Fruit fly (Drosophila melanogaster) whole organism, wandering third instar larva: ENCODE data around the gene GILT3.
A peak's percentile ranks its signal among the peaks of the same experiment; 100 is the strongest.

Experiments
- Abd-B ChIP-seq: fragments of >200 bp; optimal IDR thresholded peaks from 2 replicates; lab custom pipeline; 2017; ENCODE audit warnings: missing biosample characterization, missing genetic modification characterization
- CG32264 ChIP-seq: fragments of 200-800 bp; sonication (Bioruptor generic); optimal IDR thresholded peaks from 2 replicates; lab custom pipeline; 2016; ENCODE audit warnings: missing biosample characterization, missing genetic modification characterization
- CG9705 ChIP-seq: fragments of 200-800 bp; sonication (Bioruptor generic); optimal IDR thresholded peaks from 2 replicates; lab custom pipeline; 2018; ENCODE audit warnings: missing biosample characterization, mild to moderate bottlenecking, missing genetic modification characterization
- CrebA ChIP-seq: fragments of 200-800 bp; sonication (Bioruptor generic); optimal IDR thresholded peaks from 2 replicates; lab custom pipeline; 2016; ENCODE audit warnings: missing biosample characterization, mild to moderate bottlenecking, missing genetic modification characterization, borderline replicate concordance
- Dfd ChIP-seq: fragments of >200 bp; optimal IDR thresholded peaks from 2 replicates; lab custom pipeline; 2017; ENCODE audit warnings: missing biosample characterization, missing genetic modification characterization
- GATAd ChIP-seq: sonication (Bioruptor generic); optimal IDR thresholded peaks from 2 replicates; lab custom pipeline; 2016; ENCODE audit warnings: missing biosample characterization, missing genetic modification characterization
- Hnf4 ChIP-seq: fragments of 200-800 bp; sonication (Bioruptor generic); optimal IDR thresholded peaks from 2 replicates; lab custom pipeline; 2016; ENCODE audit warnings: missing biosample characterization, mild to moderate bottlenecking, missing genetic modification characterization
- Hr83 ChIP-seq: fragments of 200-300 bp; sonication (Bioruptor generic); optimal IDR thresholded peaks from 2 replicates; lab custom pipeline; 2016; ENCODE audit warnings: missing biosample characterization, mild to moderate bottlenecking, missing genetic modification characterization, moderate library complexity; ENCODE audit not compliant: poor library complexity, severe bottlenecking
- Jra ChIP-seq: sonication (Bioruptor generic); optimal IDR thresholded peaks from 2 replicates; lab custom pipeline; 2016; ENCODE audit warnings: missing biosample characterization, missing genetic modification characterization
- Mio ChIP-seq: sonication (Bioruptor generic); optimal IDR thresholded peaks from 2 replicates; lab custom pipeline; 2016; ENCODE audit warnings: missing biosample characterization, missing genetic modification characterization
- Myc ChIP-seq: fragments of >200 bp; optimal IDR thresholded peaks from 2 replicates; lab custom pipeline; 2017
- N ChIP-seq: fragments of >200 bp; optimal IDR thresholded peaks from 2 replicates; lab custom pipeline; 2018; ENCODE audit warnings: missing biosample characterization, missing external identifiers, missing genetic modification characterization
- OdsH ChIP-seq: fragments of 200-800 bp; sonication (Bioruptor generic); optimal IDR thresholded peaks from 2 replicates; lab custom pipeline; 2016; ENCODE audit warnings: missing biosample characterization, mild to moderate bottlenecking, missing genetic modification characterization
- Rel ChIP-seq, 2 experiments: fragments of 200-800 bp; sonication (Bioruptor generic) in 1 of 2; optimal IDR thresholded peaks; 2 replicates in 1 of 2; 3 replicates in 1 of 2; lab custom pipeline; 2016 to 2019; ENCODE audit warnings: mild to moderate bottlenecking in 2 of 2, missing biosample characterization in 2 of 2, missing genetic modification characterization in 2 of 2, moderate library complexity in 1 of 2
- Sp1 ChIP-seq: fragments of 200-800 bp; sonication (Bioruptor generic); optimal IDR thresholded peaks from 3 replicates; lab custom pipeline; 2019; ENCODE audit warnings: missing biosample characterization, mild to moderate bottlenecking, missing genetic modification characterization, moderate library complexity
- Vsx2 ChIP-seq: fragments of 200-300, 225-300 bp; sonication (Bioruptor generic); optimal IDR thresholded peaks from 2 replicates; lab custom pipeline; 2018; ENCODE audit warnings: missing biosample characterization, missing genetic modification characterization; ENCODE audit not compliant: partially characterized antibody
- br ChIP-seq: fragments of 200-800 bp; sonication (Bioruptor generic); optimal IDR thresholded peaks from 2 replicates; lab custom pipeline; 2016; ENCODE audit warnings: missing biosample characterization, missing genetic modification characterization
- brk ChIP-seq: fragments of 200-800 bp; sonication (Bioruptor generic); optimal IDR thresholded peaks from 2 replicates; lab custom pipeline; 2016; ENCODE audit warnings: missing biosample characterization, mild to moderate bottlenecking, missing genetic modification characterization
- dl ChIP-seq, 2 experiments: fragments of 175-275, 200-275 bp in 1 of 2; fragments of 200-275 bp in 1 of 2; sonication (Bioruptor generic); optimal IDR thresholded peaks; lab custom pipeline; 2018; ENCODE audit warnings: mild to moderate bottlenecking in 2 of 2, missing biosample characterization in 2 of 2, missing genetic modification characterization in 2 of 2, moderate library complexity in 2 of 2; ENCODE audit not compliant: partially characterized antibody in 2 of 2, insufficient read depth in 1 of 2
- dmrt93B ChIP-seq: fragments of 200-800 bp; sonication (Bioruptor generic); optimal IDR thresholded peaks from 2 replicates; lab custom pipeline; 2018; ENCODE audit warnings: missing biosample characterization, mild to moderate bottlenecking, missing genetic modification characterization
- dsf ChIP-seq: sonication (Bioruptor generic); optimal IDR thresholded peaks from 2 replicates; lab custom pipeline; 2016; ENCODE audit warnings: missing biosample characterization, missing genetic modification characterization, borderline replicate concordance
- ey ChIP-seq: fragments of 200-800 bp; sonication (Bioruptor generic); optimal IDR thresholded peaks from 2 replicates; lab custom pipeline; 2016; ENCODE audit warnings: missing biosample characterization, missing genetic modification characterization
- foxo ChIP-seq, 2 experiments: fragments of 200-800 bp; sonication (Bioruptor generic); optimal IDR thresholded peaks; 2 replicates in 1 of 2; 3 replicates in 1 of 2; lab custom pipeline; 2016 to 2017; ENCODE audit warnings: missing biosample characterization in 2 of 2, missing genetic modification characterization in 2 of 2
- fru ChIP-seq: fragments of 200-800 bp; sonication (Bioruptor generic); optimal IDR thresholded peaks from 3 replicates; lab custom pipeline; 2016; ENCODE audit warnings: missing biosample characterization, mild to moderate bottlenecking, missing genetic modification characterization
- h ChIP-seq: fragments of 200-800 bp; sonication (Bioruptor generic); optimal IDR thresholded peaks from 3 replicates; lab custom pipeline; 2016; ENCODE audit warnings: missing biosample characterization, mild to moderate bottlenecking, missing genetic modification characterization
- jim ChIP-seq: fragments of 175-275, 200-325 bp; sonication (Bioruptor generic); optimal IDR thresholded peaks from 2 replicates; lab custom pipeline; 2016; ENCODE audit warnings: missing biosample characterization, mild to moderate bottlenecking, missing genetic modification characterization
- pan ChIP-seq: fragments of >200 bp; optimal IDR thresholded peaks from 2 replicates; lab custom pipeline; 2017
- psq ChIP-seq: fragments of 200-800 bp; sonication (Bioruptor generic); optimal IDR thresholded peaks from 3 replicates; lab custom pipeline; 2017; ENCODE audit warnings: missing biosample characterization, mild to moderate bottlenecking, missing genetic modification characterization, moderate library complexity
- rgr ChIP-seq: fragments of 200-800 bp; sonication (Bioruptor generic); optimal IDR thresholded peaks from 3 replicates; lab custom pipeline; 2016; ENCODE audit warnings: missing biosample characterization, mild to moderate bottlenecking, missing genetic modification characterization
- sage ChIP-seq: fragments of 200-800 bp; sonication (Bioruptor generic); optimal IDR thresholded peaks from 2 replicates; lab custom pipeline; 2016; ENCODE audit warnings: missing biosample characterization, mild to moderate bottlenecking, missing genetic modification characterization
- usp ChIP-seq: fragments of >200 bp; optimal IDR thresholded peaks from 2 replicates; lab custom pipeline; 2017; ENCODE audit warnings: missing biosample characterization, missing genetic modification characterization
- woc ChIP-seq: sonication (Bioruptor generic); optimal IDR thresholded peaks from 2 replicates; lab custom pipeline; 2016; ENCODE audit warnings: missing biosample characterization, mild to moderate bottlenecking, missing genetic modification characterization

GILT3 gene

dm6 chr3R:23657357-23658318, 19.5 kb upstream of the GILT3 start:
- peak; percentile 14 for TF ChIP-seq dmrt93B (GFP tag; lab: Kevin White, UChicago)
- no peak for TF ChIP-seq Myc (lab: Kevin White, UChicago)
- TF ChIP-seq woc, result no peak
- TF ChIP-seq Mio (GFP tag; lab: Kevin White, UChicago), result peak; percentile 4
- TF ChIP-seq h (GFP tag; lab: Kevin White, UChicago), result peak; percentile 45
- TF ChIP-seq CG9705 (GFP tag; lab: Kevin White, UChicago), result peak; percentile 8
- peak; percentile 47 for TF ChIP-seq Hnf4 (GFP tag; lab: Kevin White, UChicago)
- no peak for TF ChIP-seq dl (GFP tag; optimal IDR thresholded peaks at IDR 0.05; lab: Kevin White, UChicago; ENCODE audit: insufficient read depth in 1 of 2, partially characterized antibody in 2 of 2)
- TF ChIP-seq Dfd, result no peak
- peak; percentile 75 for TF ChIP-seq rgr (GFP tag; lab: Kevin White, UChicago)
- peak in 1 of 2 experiments; percentile 48 for TF ChIP-seq foxo (GFP tag; optimal IDR thresholded peaks at IDR 0.05; lab: Kevin White, UChicago)
- TF ChIP-seq psq (GFP tag; lab: Kevin White, UChicago), result peak; percentile 13
- TF ChIP-seq fru, result peak; percentile 31
- TF ChIP-seq ey (GFP tag; lab: Kevin White, UChicago), result peak; percentile 26
- peak; percentile 8 for TF ChIP-seq CrebA (GFP tag; lab: Kevin White, UChicago)
- peak; percentile 27 for TF ChIP-seq Rel (GFP tag; optimal IDR thresholded peaks at IDR 0.05; lab: Kevin White, UChicago)
- TF ChIP-seq Rel (tag; optimal IDR thresholded peaks at IDR 0.05; lab: Kevin White, UChicago), result peak; percentile 69
- peak; percentile 56 for TF ChIP-seq Sp1
- TF ChIP-seq brk (GFP tag; lab: Kevin White, UChicago), result no peak
- peak; percentile 22 for TF ChIP-seq br (GFP tag; lab: Kevin White, UChicago)
- peak; percentile 50 for TF ChIP-seq OdsH (GFP tag; lab: Kevin White, UChicago)
- TF ChIP-seq Abd-B (GFP tag; lab: Kevin White, UChicago), result no peak

dm6 chr3R:23658948-23659347, 18.2 kb upstream of the GILT3 start:
- TF ChIP-seq N (GFP tag; lab: Kevin White, UChicago), result no peak
- no peak for TF ChIP-seq CrebA (GFP tag; lab: Kevin White, UChicago)
- no peak for TF ChIP-seq br (GFP tag; lab: Kevin White, UChicago)
- no peak for TF ChIP-seq Jra (GFP tag; lab: Kevin White, UChicago)
- TF ChIP-seq Sp1, result no peak
- no peak for TF ChIP-seq GATAd
- no peak for TF ChIP-seq usp (GFP tag; lab: Kevin White, UChicago)
- no peak for TF ChIP-seq dsf (GFP tag; lab: Kevin White, UChicago)
- TF ChIP-seq psq (GFP tag; lab: Kevin White, UChicago), result no peak
- no peak for TF ChIP-seq Mio (GFP tag; lab: Kevin White, UChicago)
- no peak for TF ChIP-seq jim (GFP tag; lab: Kevin White, UChicago)
- TF ChIP-seq woc, result no peak
- TF ChIP-seq dl (GFP tag; optimal IDR thresholded peaks at IDR 0.05; lab: Kevin White, UChicago; ENCODE audit: insufficient read depth in 1 of 2, partially characterized antibody in 2 of 2), result no peak
- TF ChIP-seq pan (lab: Kevin White, UChicago), result no peak
- TF ChIP-seq ey (GFP tag; lab: Kevin White, UChicago), result no peak
- TF ChIP-seq fru, result no peak
- TF ChIP-seq Myc (lab: Kevin White, UChicago), result no peak
- TF ChIP-seq CG9705 (GFP tag; lab: Kevin White, UChicago), result no peak
- TF ChIP-seq brk (GFP tag; lab: Kevin White, UChicago), result no peak

- TF ChIP-seq rgr (GFP tag; lab: Kevin White, UChicago), result no peak
- TF ChIP-seq dsf (GFP tag; lab: Kevin White, UChicago), result no peak
- no peak for TF ChIP-seq Mio (GFP tag; lab: Kevin White, UChicago)
- no peak for TF ChIP-seq Hr83
- TF ChIP-seq CG9705 (GFP tag; lab: Kevin White, UChicago), result no peak
- TF ChIP-seq sage (GFP tag; lab: Kevin White, UChicago), result no peak
- TF ChIP-seq Jra (GFP tag; lab: Kevin White, UChicago), result no peak
- no peak for TF ChIP-seq GATAd
- TF ChIP-seq CG32264 (GFP tag; lab: Kevin White, UChicago), result no peak
- no peak for TF ChIP-seq dmrt93B (GFP tag; lab: Kevin White, UChicago)
- no peak for TF ChIP-seq Vsx2 (GFP tag; lab: Kevin White, UChicago)
- no peak for TF ChIP-seq OdsH (GFP tag; lab: Kevin White, UChicago)
Measured at dm6 chr3R:23659598-23659997, 17.6 kb upstream of the GILT3 start.
